Worm (Caenorhabditis elegans): ENCODE measurements around the gene nrde-3.

ce11 chrX:353134-353669 is 18.8 kb upstream of the nrde-3 start, which contains the start of gene sor-3:
- TF ChIP-seq mxl-3 (GFP tag; optimal IDR thresholded peaks at IDR 0.05): peak; percentile 44
- TF ChIP-seq mdl-1 (tag; optimal IDR thresholded peaks at IDR 0.05): peak in 1 of 2 experiments; percentile 73
- peak; percentile 77 for TF ChIP-seq dmd-6 (GFP tag; IDR thresholded peaks at IDR 0.05)
- TF ChIP-seq aly-2 (tag; optimal IDR thresholded peaks at IDR 0.05): no peak

All from whole organism, L4 larva.